Worm (Caenorhabditis elegans) whole organism, L1 larva: ENCODE results near the gene F54B8.1.

Experiments used
- nhr-237 ChIP-seq: fragments of 150-350 bp; optimal IDR thresholded peaks from 2 replicates; lab custom pipeline; 2014; ENCODE audit warnings: missing biosample characterization, missing genetic modification characterization
- nhr-28 ChIP-seq: fragments of 150-350 bp; optimal IDR thresholded peaks from 2 replicates; lab custom pipeline; 2014; ENCODE audit warnings: missing biosample characterization, missing genetic modification characterization
- nhr-77 ChIP-seq: fragments of 150-350 bp; optimal IDR thresholded peaks from 2 replicates; lab custom pipeline; 2014; ENCODE audit warnings: missing biosample characterization, missing genetic modification characterization
- sptf-1 ChIP-seq: fragments of 150-350 bp; optimal IDR thresholded peaks from 2 replicates; lab custom pipeline; 2014; ENCODE audit warnings: missing biosample characterization, missing genetic modification characterization
- unc-62 ChIP-seq: fragments of 150-350 bp; optimal IDR thresholded peaks from 2 replicates; lab custom pipeline; 2014; ENCODE audit warnings: missing biosample characterization, missing genetic modification reagents, missing genetic modification characterization

DNA sequence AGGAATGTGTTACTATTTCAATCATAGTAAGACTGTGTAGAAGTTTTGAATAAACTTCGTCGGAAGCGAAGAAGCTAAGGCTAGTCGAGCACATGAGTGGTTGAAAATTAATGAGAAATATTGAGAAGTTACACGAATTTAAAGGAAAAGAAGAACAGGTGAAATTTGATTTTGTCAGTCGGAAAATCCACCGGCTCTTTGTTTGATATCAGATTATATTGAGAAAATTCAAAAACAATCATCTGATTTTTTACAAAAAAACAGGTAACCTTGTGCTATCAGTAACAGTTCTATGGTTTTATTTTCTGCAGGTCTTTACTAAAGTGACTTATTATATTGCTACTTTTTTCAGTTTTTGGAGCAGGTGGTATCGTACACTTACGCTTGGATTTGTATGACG lies 47.7 kb downstream of the F54B8.1 start, which contains the start of gene srh-148:
- no peak for TF ChIP-seq unc-62 (GFP tag; lab: Kevin White, UChicago)
- TF ChIP-seq nhr-77 (tag; lab: Kevin White, UChicago): no peak
- TF ChIP-seq nhr-237 (tag; lab: Kevin White, UChicago): no peak
- TF ChIP-seq nhr-28 (tag; lab: Kevin White, UChicago): no peak
- no peak for TF ChIP-seq sptf-1 (tag; lab: Kevin White, UChicago)
